Fruit fly (Drosophila melanogaster): ENCODE measurements around the gene CG10859.
A peak's percentile ranks its signal among the peaks of the same experiment; 100 is the strongest.

CG10859 gene

DNA sequence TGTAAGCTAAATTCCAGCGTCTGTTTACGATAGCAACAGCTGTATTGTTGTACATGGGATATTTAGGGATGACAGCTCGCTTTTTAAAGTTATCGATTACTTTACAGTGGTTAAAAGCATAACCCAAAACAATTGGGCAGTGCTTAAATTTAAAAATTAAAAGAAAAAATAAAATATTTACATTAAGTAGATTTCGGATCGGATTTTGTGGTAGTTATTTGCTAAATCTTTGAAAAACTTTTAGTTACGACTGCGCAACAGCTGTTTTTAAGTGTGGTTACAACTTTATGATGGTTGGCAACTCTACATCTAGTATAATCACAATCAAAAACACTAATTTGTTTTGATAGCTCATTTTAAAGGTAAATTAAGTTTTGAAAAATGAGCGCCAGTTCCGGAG is 11.2 kb downstream of the CG10859 start, which contains the start of the genes Ing5 and CG7099 (continued):
- TF ChIP-seq amos (GFP tag; IDR thresholded peaks at IDR 0.05; ENCODE audit: partially characterized antibody), result peak; percentile 56
- peak; percentile 92 for TF ChIP-seq YL-1 (GFP tag; optimal IDR thresholded peaks at IDR 0.05)
- peak; percentile 67 for TF ChIP-seq Sry-β (GFP tag; optimal IDR thresholded peaks at IDR 0.05)
- peak; percentile 77 for TF ChIP-seq fd64A (GFP tag; optimal IDR thresholded peaks at IDR 0.05)
- peak; percentile 94 for TF ChIP-seq CG11695 (GFP tag; IDR thresholded peaks at IDR 0.05)
- TF ChIP-seq otp (GFP tag; IDR thresholded peaks at IDR 0.05), result peak; percentile 97
- peak; percentile 99 for TF ChIP-seq sens (GFP tag)
- peak; percentile 91 for TF ChIP-seq salm (tag; optimal IDR thresholded peaks at IDR 0.05)
- peak; percentile 87 for TF ChIP-seq CG6254 (GFP tag; optimal IDR thresholded peaks at IDR 0.05)
- peak; percentile 91 for TF ChIP-seq CG10267 (tag; optimal IDR thresholded peaks at IDR 0.05)
- no peak for TF ChIP-seq Neu2 (GFP tag; optimal IDR thresholded peaks at IDR 0.05; ENCODE audit: borderline replicate concordance)
- TF ChIP-seq fd3F (GFP tag; optimal IDR thresholded peaks at IDR 0.05), result peak; percentile 96
- TF ChIP-seq Atf3 (GFP tag; optimal IDR thresholded peaks at IDR 0.05), result peak; percentile 90
- TF ChIP-seq CG31365 (tag; optimal IDR thresholded peaks at IDR 0.05), result no peak
- TF ChIP-seq knrl (GFP tag; IDR thresholded peaks at IDR 0.05; ENCODE audit: partially characterized antibody), result peak; percentile 78
- TF ChIP-seq CG12155 (GFP tag; optimal IDR thresholded peaks at IDR 0.05), result peak; percentile 96
- peak; percentile 73 for TF ChIP-seq CG10321 (GFP tag; IDR thresholded peaks at IDR 0.05)
- TF ChIP-seq CG2712 (tag; optimal IDR thresholded peaks at IDR 0.05), result peak; percentile 97
- TF ChIP-seq lola (GFP tag; optimal IDR thresholded peaks at IDR 0.05), result peak in 1 of 3 experiments; percentile 94
- peak; percentile 95 for TF ChIP-seq HHEX (GFP tag; optimal IDR thresholded peaks at IDR 0.05)
- TF ChIP-seq gem (tag; optimal IDR thresholded peaks at IDR 0.05), result peak; percentile 99
- TF ChIP-seq ftz-f1 (GFP tag; optimal IDR thresholded peaks at IDR 0.05), result peak; percentile 18
- peak; percentile 97 for TF ChIP-seq al (GFP tag; IDR thresholded peaks at IDR 0.05)
- TF ChIP-seq CG12659 (GFP tag; optimal IDR thresholded peaks at IDR 0.05), result peak; percentile 97
- TF ChIP-seq CG14860 (GFP tag; IDR thresholded peaks at IDR 0.05; ENCODE audit: partially characterized antibody), result peak; percentile 62; the same call in 2 of the 3 replicates
- TF ChIP-seq CG6175 (GFP tag; IDR thresholded peaks at IDR 0.05), result peak; percentile 90
- peak; percentile 95 for TF ChIP-seq CG16779 (GFP tag; IDR thresholded peaks at IDR 0.05)
- peak; percentile 97 for TF ChIP-seq phol (tag; optimal IDR thresholded peaks at IDR 0.05)
- peak; percentile 88 for TF ChIP-seq CG2875 (GFP tag; optimal IDR thresholded peaks at IDR 0.05)
- TF ChIP-seq dan (GFP tag; IDR thresholded peaks at IDR 0.05), result peak; percentile 87
- TF ChIP-seq ac (GFP tag; optimal IDR thresholded peaks at IDR 0.05), result peak; percentile 82
- peak; percentile 77 for TF ChIP-seq CG8089 (GFP tag; optimal IDR thresholded peaks at IDR 0.05)
- TF ChIP-seq CG34224 (GFP tag; IDR thresholded peaks at IDR 0.05; ENCODE audit: partially characterized antibody), result peak; percentile 58; the same call in 2 of the 3 replicates
- peak; percentile 97 for TF ChIP-seq HmgZ (tag; optimal IDR thresholded peaks at IDR 0.05)
- TF ChIP-seq kah (GFP tag; optimal IDR thresholded peaks at IDR 0.05), result peak; percentile 85
- TF ChIP-seq CG2199 (GFP tag; IDR thresholded peaks at IDR 0.05), result peak; percentile 94
- peak; percentile 60 for TF ChIP-seq CG11398 (GFP tag; optimal IDR thresholded peaks at IDR 0.05)
- TF ChIP-seq psq (GFP tag; optimal IDR thresholded peaks at IDR 0.05), result peak; percentile 91
- TF ChIP-seq HLH4C (GFP tag; IDR thresholded peaks at IDR 0.05; ENCODE audit: partially characterized antibody), result peak; percentile 71
- TF ChIP-seq CG11247 (GFP tag; IDR thresholded peaks at IDR 0.05), result peak; percentile 95
- no peak for TF ChIP-seq CG12071 (GFP tag; optimal IDR thresholded peaks at IDR 0.05)
- peak; percentile 97 for TF ChIP-seq CG17829 (tag; optimal IDR thresholded peaks at IDR 0.05)
- peak; percentile 92 for TF ChIP-seq HLH54F (GFP tag; optimal IDR thresholded peaks at IDR 0.05)
- no peak for TF ChIP-seq grn (GFP tag; optimal IDR thresholded peaks at IDR 0.05)
- TF ChIP-seq Dp (GFP tag; optimal IDR thresholded peaks at IDR 0.05), result peak; percentile 50
- peak; percentile 95 for TF ChIP-seq CG18476 (GFP tag; optimal IDR thresholded peaks at IDR 0.05)
- peak; percentile 96 for TF ChIP-seq CG17359 (tag; optimal IDR thresholded peaks at IDR 0.05)
- peak; percentile 91 for TF ChIP-seq CG4282 (GFP tag; optimal IDR thresholded peaks at IDR 0.05)
- TF ChIP-seq CG3407 (GFP tag; optimal IDR thresholded peaks at IDR 0.05), result peak; percentile 92

Data from whole organism, embryonic.